Worm (Caenorhabditis elegans) whole organism, early embryonic: ENCODE measurements around the gene F56D1.1.

Experiments
- ama-1 ChIP-seq: fragments of 150-350 bp; optimal IDR thresholded peaks from 2 replicates; lab custom pipeline; 2014
- tbx-11 ChIP-seq: fragments of 200-800 bp; sonication (Bioruptor generic); IDR thresholded peaks from 2 replicates; pipeline ENCODE4 v1.3.6; 2022; ENCODE audit warnings: missing genetic modification characterization, missing compliant biosample characterization

ce11 chrII:5525297-5525696 is 46.9 kb downstream of the F56D1.1 start, which contains the start of gene tbx-35:
- TF ChIP-seq tbx-11 (no peak), ama-1 (no peak)
